Fruit fly (Drosophila melanogaster) whole organism, embryonic: ENCODE results near the gene Pvf1.

Experiments
- ATbp ChIP-seq: fragments of 200-800 bp; sonication (Bioruptor generic); optimal IDR thresholded peaks from 2 replicates; lab custom pipeline; 2017; ENCODE audit warnings: missing biosample characterization, mild to moderate bottlenecking, missing genetic modification characterization, missing genetic modification reagents
- CG10959 ChIP-seq: fragments of 200-800 bp; sonication (Bioruptor generic); IDR thresholded peaks from 2 replicates; pipeline ENCODE4 v1.3.6; 2022; ENCODE audit warnings: missing biosample characterization, missing genetic modification characterization
- CG11093 ChIP-seq: fragments of 200-800 bp; sonication (Bioruptor generic); IDR thresholded peaks from 3 replicates; pipeline ENCODE4 v1.3.6; 2022; ENCODE audit warnings: missing biosample characterization, missing genetic modification characterization
- CG11398 ChIP-seq: fragments of 200-800 bp; sonication (Bioruptor generic); optimal IDR thresholded peaks from 2 replicates; lab custom pipeline; 2016; ENCODE audit warnings: missing biosample characterization, missing genetic modification characterization
- CG11695 ChIP-seq: fragments of 200-800 bp; sonication (Bioruptor generic); IDR thresholded peaks from 3 replicates; pipeline ENCODE4 v1.3.6; 2022; ENCODE audit warnings: missing biosample characterization, missing genetic modification characterization
- CG1233 ChIP-seq: fragments of 200-800 bp; sonication (Bioruptor generic); optimal IDR thresholded peaks from 4 replicates; lab custom pipeline; 2018; ENCODE audit warnings: missing biosample characterization, mild to moderate bottlenecking, missing genetic modification characterization
- CG12659 ChIP-seq: fragments of 200-800 bp; sonication (Bioruptor generic); optimal IDR thresholded peaks from 3 replicates; lab custom pipeline; 2017; ENCODE audit warnings: mild to moderate bottlenecking, missing biosample characterization, missing genetic modification reagents, missing genetic modification characterization
- CG14441 ChIP-seq: fragments of 200-800 bp; sonication (Bioruptor generic); IDR thresholded peaks from 2 replicates; pipeline ENCODE4 v1.3.6; 2022; ENCODE audit warnings: missing biosample characterization, missing genetic modification characterization
- CG14667 ChIP-seq: fragments of 200-800 bp; sonication (Bioruptor generic); IDR thresholded peaks from 2 replicates; pipeline ENCODE4 v1.3.6; 2022; ENCODE audit warnings: missing biosample characterization, missing genetic modification characterization
- CG14965 ChIP-seq: fragments of 200-800 bp; sonication (Bioruptor generic); optimal IDR thresholded peaks from 2 replicates; lab custom pipeline; 2016; ENCODE audit warnings: missing biosample characterization, missing genetic modification characterization, borderline replicate concordance
- CG15479 ChIP-seq: fragments of 200-800 bp; sonication (Bioruptor generic); optimal IDR thresholded peaks from 3 replicates; lab custom pipeline; 2019; ENCODE audit warnings: missing biosample characterization, mild to moderate bottlenecking, missing genetic modification characterization, moderate library complexity
- CG1647 ChIP-seq: fragments of 200-800 bp; sonication (Bioruptor generic); optimal IDR thresholded peaks from 3 replicates; lab custom pipeline; 2016; ENCODE audit warnings: missing biosample characterization, missing genetic modification characterization
- CG17361 ChIP-seq: fragments of 200-800 bp; sonication (Bioruptor generic); IDR thresholded peaks from 3 replicates; pipeline ENCODE4 v1.3.6; 2022; ENCODE audit warnings: missing biosample characterization, missing genetic modification characterization
- CG17385 ChIP-seq: fragments of 200-800 bp; sonication (Bioruptor generic); optimal IDR thresholded peaks from 3 replicates; lab custom pipeline; 2018; ENCODE audit warnings: missing biosample characterization, mild to moderate bottlenecking, missing genetic modification characterization
- CG3407 ChIP-seq: fragments of 200-800 bp; sonication (Bioruptor generic); optimal IDR thresholded peaks from 2 replicates; lab custom pipeline; 2018; ENCODE audit warnings: missing biosample characterization, mild to moderate bottlenecking, missing genetic modification characterization
- CG43689 ChIP-seq: fragments of 200-800 bp; sonication (Bioruptor generic); IDR thresholded peaks from 2 replicates; pipeline ENCODE4 v1.3.6; 2022; ENCODE audit warnings: missing biosample characterization, missing genetic modification characterization
- CG6272 ChIP-seq: fragments of 200-800 bp; sonication (Bioruptor generic); IDR thresholded peaks from 2 replicates; pipeline ENCODE4 v1.3.6; 2022; ENCODE audit warnings: missing biosample characterization, missing genetic modification characterization
- CG6765 ChIP-seq: fragments of 200-800 bp; sonication (Bioruptor generic); optimal IDR thresholded peaks from 3 replicates; lab custom pipeline; 2017; ENCODE audit warnings: missing biosample characterization, mild to moderate bottlenecking, missing genetic modification characterization
- CG7556 ChIP-seq: fragments of 200-800 bp; sonication (Bioruptor generic); optimal IDR thresholded peaks from 2 replicates; lab custom pipeline; 2017; ENCODE audit warnings: missing biosample characterization, mild to moderate bottlenecking, missing genetic modification characterization
- CG7839 ChIP-seq: fragments of 200-800 bp; sonication (Bioruptor generic); optimal IDR thresholded peaks from 3 replicates; lab custom pipeline; 2018; ENCODE audit warnings: missing biosample characterization, mild to moderate bottlenecking, missing genetic modification characterization, moderate library complexity
- CG8924 ChIP-seq: fragments of 200-800 bp; optimal IDR thresholded peaks from 3 replicates; lab custom pipeline; 2019; ENCODE audit warnings: missing biosample characterization, mild to moderate bottlenecking, missing genetic modification characterization, moderate library complexity
- CTCF ChIP-seq: fragments of 200-800 bp; sonication (Bioruptor generic); optimal IDR thresholded peaks from 2 replicates; lab custom pipeline; 2017; ENCODE audit warnings: missing biosample characterization, mild to moderate bottlenecking, missing genetic modification characterization, moderate library complexity
- Eip74EF ChIP-seq, 2 experiments: fragments of 200-800 bp in 1 of 2; fragments of >200 bp in 1 of 2; sonication (Bioruptor generic) in 1 of 2; optimal IDR thresholded peaks; 2 replicates each; lab custom pipeline; 2017 to 2019; ENCODE audit warnings: missing biosample characterization in 2 of 2, missing genetic modification characterization in 2 of 2, mild to moderate bottlenecking in 1 of 2, moderate library complexity in 1 of 2
- Ets65A ChIP-seq: fragments of 200-800 bp; sonication (Bioruptor generic); peaks from one replicate; lab custom pipeline; 2016; ENCODE audit warnings: missing biosample characterization, missing genetic modification characterization
- Mes4 ChIP-seq: fragments of 200-800 bp; sonication (Bioruptor generic); optimal IDR thresholded peaks from 2 replicates; lab custom pipeline; 2016; ENCODE audit warnings: missing biosample characterization, missing genetic modification characterization
- Ptx1 ChIP-seq: fragments of 200-800 bp; sonication (Bioruptor generic); IDR thresholded peaks from 2 replicates; pipeline ENCODE4 v1.3.6; 2022; ENCODE audit warnings: missing biosample characterization, missing genetic modification characterization
- Sox102F ChIP-seq: fragments of 200-800 bp; sonication (Bioruptor generic); optimal IDR thresholded peaks from 2 replicates; lab custom pipeline; 2018; ENCODE audit warnings: missing biosample characterization, mild to moderate bottlenecking, missing genetic modification characterization, moderate library complexity
- Xbp1 ChIP-seq: fragments of 200-800 bp; sonication (Bioruptor generic); optimal IDR thresholded peaks from 3 replicates; lab custom pipeline; 2016; ENCODE audit warnings: missing biosample characterization, mild to moderate bottlenecking, missing genetic modification characterization
- bab2 ChIP-seq: fragments of 200-800 bp; sonication (Bioruptor generic); optimal IDR thresholded peaks from 2 replicates; lab custom pipeline; 2016; ENCODE audit warnings: missing biosample characterization, missing genetic modification characterization
- chm ChIP-seq: fragments of 200-800 bp; sonication (Bioruptor generic); IDR thresholded peaks from 2 replicates; pipeline ENCODE4 v1.3.6; 2022; ENCODE audit warnings: missing biosample characterization, missing genetic modification characterization
- ci ChIP-seq: fragments of 200-800 bp; sonication (Bioruptor generic); IDR thresholded peaks from 3 replicates; pipeline ENCODE4 v1.3.6; 2022; ENCODE audit warnings: missing biosample characterization, missing genetic modification characterization
- croc ChIP-seq: fragments of 200-800 bp; sonication (Bioruptor generic); conservative IDR thresholded peaks from 3 replicates; pipeline ENCODE4 v1.3.6; 2022; ENCODE audit warnings: missing biosample characterization, missing genetic modification characterization
- crol ChIP-seq: fragments of 200-800 bp; sonication (Bioruptor generic); IDR thresholded peaks from 2 replicates; pipeline ENCODE4 v1.3.6; 2022; ENCODE audit warnings: missing biosample characterization, missing genetic modification characterization
- dimm ChIP-seq: fragments of 200-800 bp; sonication (Bioruptor generic); IDR thresholded peaks from 2 replicates; pipeline ENCODE4 v1.3.6; 2022; ENCODE audit warnings: missing biosample characterization, missing genetic modification characterization
- esg ChIP-seq: fragments of 200-800 bp; sonication (Bioruptor generic); conservative IDR thresholded peaks from 2 replicates; pipeline ENCODE4 v1.3.6; 2022; ENCODE audit warnings: missing biosample characterization, missing genetic modification characterization
- jumu ChIP-seq: fragments of 200-800 bp; sonication (Bioruptor generic); optimal IDR thresholded peaks from 3 replicates; lab custom pipeline; 2016; ENCODE audit warnings: missing biosample characterization, missing genetic modification characterization
- lola ChIP-seq, 3 experiments: fragments of >200 bp in 2 of 3; fragments of 200-800 bp in 1 of 3; sonication (Bioruptor generic) in 1 of 3; optimal IDR thresholded peaks; 2 replicates each; lab custom pipeline; 2017 to 2019; ENCODE audit warnings: missing biosample characterization in 3 of 3, missing genetic modification characterization in 3 of 3, mild to moderate bottlenecking in 1 of 3, moderate library complexity in 1 of 3
- luna ChIP-seq: fragments of 200-800 bp; sonication (Bioruptor generic); optimal IDR thresholded peaks from 2 replicates; lab custom pipeline; 2016; ENCODE audit warnings: missing biosample characterization, missing genetic modification characterization
- odd ChIP-seq: fragments of 200-800 bp; sonication (Bioruptor generic); optimal IDR thresholded peaks from 2 replicates; lab custom pipeline; 2017; ENCODE audit warnings: missing biosample characterization, mild to moderate bottlenecking, missing genetic modification characterization
- prd ChIP-seq, 3 experiments: fragments of >200 bp in 2 of 3; fragments of 200-800 bp in 1 of 3; sonication (Bioruptor generic) in 1 of 3; optimal IDR thresholded peaks in 2 of 3; IDR thresholded peaks in 1 of 3; 2 replicates in 2 of 3; 3 replicates in 1 of 3; pipeline versions ENCODE4 v1.3.6 to Lab custom; 2017 to 2022; ENCODE audit warnings: missing biosample characterization in 1 of 3, missing genetic modification characterization in 1 of 3
- pum ChIP-seq: fragments of 200-800 bp; sonication (Bioruptor generic); optimal IDR thresholded peaks from 2 replicates; lab custom pipeline; 2016; ENCODE audit warnings: missing biosample characterization, missing genetic modification characterization
- rib ChIP-seq: fragments of 200-800 bp; sonication (Bioruptor generic); IDR thresholded peaks from 2 replicates; pipeline ENCODE4 v1.3.6; 2022; ENCODE audit warnings: missing biosample characterization, missing genetic modification characterization
- row ChIP-seq: fragments of 200-800 bp; sonication (Bioruptor generic); IDR thresholded peaks from 3 replicates; pipeline ENCODE4 v1.3.6; 2022; ENCODE audit warnings: missing biosample characterization, missing genetic modification characterization
- seq ChIP-seq: fragments of 200-800 bp; sonication (Bioruptor generic); IDR thresholded peaks from 2 replicates; pipeline ENCODE4 v1.3.6; 2022; ENCODE audit warnings: missing biosample characterization, missing genetic modification characterization
- sisA ChIP-seq: fragments of 200-800 bp; sonication (Bioruptor generic); IDR thresholded peaks from 2 replicates; pipeline ENCODE4 v1.3.6; 2022; ENCODE audit warnings: missing biosample characterization, missing genetic modification characterization
- stc ChIP-seq: fragments of 200-800 bp; sonication (Bioruptor generic); IDR thresholded peaks from 2 replicates; pipeline ENCODE4 v1.3.6; 2022; ENCODE audit warnings: missing biosample characterization, missing genetic modification characterization
- sug ChIP-seq: fragments of 200-800 bp; optimal IDR thresholded peaks from 2 replicates; lab custom pipeline; 2019; ENCODE audit warnings: missing biosample characterization, mild to moderate bottlenecking, missing genetic modification characterization, moderate library complexity
- tx ChIP-seq: fragments of 200-800 bp; sonication (Bioruptor generic); optimal IDR thresholded peaks from 2 replicates; lab custom pipeline; 2016; ENCODE audit warnings: missing biosample characterization, missing genetic modification characterization
- usp ChIP-seq: fragments of >200 bp; optimal IDR thresholded peaks from 2 replicates; lab custom pipeline; 2017; ENCODE audit warnings: missing biosample characterization, missing genetic modification characterization
- wor ChIP-seq: fragments of 200-800 bp; sonication (Bioruptor generic); IDR thresholded peaks from 2 replicates; pipeline ENCODE4 v1.3.6; 2022; ENCODE audit warnings: missing biosample characterization, missing genetic modification characterization
- zen ChIP-seq: fragments of 200-800 bp; sonication (Bioruptor generic); optimal IDR thresholded peaks from 3 replicates; lab custom pipeline; 2018; ENCODE audit warnings: missing biosample characterization, mild to moderate bottlenecking, missing genetic modification characterization, moderate library complexity

Gene Pvf1

DNA sequence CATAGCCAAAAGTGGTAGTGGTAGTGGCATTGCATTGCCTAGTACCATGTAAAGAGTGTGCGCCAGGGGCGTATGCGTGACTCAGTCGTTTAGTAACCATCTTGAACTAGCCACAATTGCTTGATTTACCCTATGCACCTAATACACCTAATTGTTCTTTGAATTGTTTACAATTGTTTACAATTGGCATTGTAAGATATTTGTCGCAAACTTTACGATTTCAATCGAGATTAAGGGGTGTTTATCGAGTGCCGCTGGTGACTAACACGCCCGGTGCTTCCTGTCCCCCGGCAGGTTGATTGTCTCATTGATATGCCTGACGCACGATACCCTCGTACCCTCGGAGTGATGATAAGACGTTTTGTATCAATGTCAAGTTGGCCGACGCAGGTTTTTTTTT, 4.6 kb downstream of the Pvf1 start (continued):
- TF ChIP-seq luna (GFP tag; lab: Kevin White, UChicago): no peak
- no peak for TF ChIP-seq CG14965 (GFP tag; lab: Kevin White, UChicago)
- peak; percentile 20 for TF ChIP-seq CG11398
- TF ChIP-seq CG7839: peak; percentile 60
- peak; percentile 44 for TF ChIP-seq jumu (GFP tag; lab: Kevin White, UChicago)
- no peak for TF ChIP-seq CTCF (GFP tag; lab: Kevin White, UChicago)
- peak; percentile 9 for TF ChIP-seq CG8924
- TF ChIP-seq Sox102F (GFP tag; lab: Kevin White, UChicago): peak; percentile 67
- peak; percentile 86 for TF ChIP-seq row
- TF ChIP-seq stc: peak; percentile 69
- 0 out of 2 replicates have a peak, but pooled peaks have one; percentile 13 for TF ChIP-seq seq (GFP tag; lab: Robert Waterston, UW)
- peak; percentile 67 for TF ChIP-seq CG14441 (GFP tag; lab: Robert Waterston, UW)
- peak; percentile 33 for TF ChIP-seq pum
- peak; percentile 2 for TF ChIP-seq CG3407 (GFP tag; lab: Kevin White, UChicago)
- TF ChIP-seq wor: 0 out of 2 replicates have a peak, but pooled peaks have one; percentile 30
- TF ChIP-seq ATbp (GFP tag; lab: Kevin White, UChicago): peak; percentile 20
- peak; percentile 60; the same call in 1 of the 3 replicates for TF ChIP-seq CG11093 (GFP tag; lab: Robert Waterston, UW)
- TF ChIP-seq crol (GFP tag; lab: Robert Waterston, UW): no peak
- 0 out of 2 replicates have a peak, but pooled peaks have one; percentile 13 for TF ChIP-seq CG43689 (GFP tag; lab: Robert Waterston, UW)
- TF ChIP-seq tx (GFP tag; lab: Kevin White, UChicago): no peak
- no peak for TF ChIP-seq CG15479 (GFP tag; lab: Kevin White, UChicago)
- no peak for TF ChIP-seq CG10959
- no peak for TF ChIP-seq usp
- TF ChIP-seq zen (tag; lab: Kevin White, UChicago): no peak
- TF ChIP-seq Ptx1 (GFP tag; lab: Robert Waterston, UW): peak; percentile 77
- 0 out of 2 replicates have a peak, but pooled peaks have one; percentile 31 for TF ChIP-seq dimm (GFP tag; lab: Robert Waterston, UW)
- TF ChIP-seq CG7556 (GFP tag; lab: Kevin White, UChicago): peak; percentile 12
- peak; percentile 30 for TF ChIP-seq CG17385 (GFP tag; lab: Kevin White, UChicago)
- TF ChIP-seq chm: no peak
- TF ChIP-seq sisA (GFP tag; lab: Robert Waterston, UW): no peak
- peak in 1 of 3 experiments; percentile 28 for TF ChIP-seq lola (GFP tag; optimal IDR thresholded peaks at IDR 0.05; lab: Kevin White, UChicago)
- TF ChIP-seq CG14667: 0 out of 2 replicates have a peak, but pooled peaks have one; percentile 21
- TF ChIP-seq prd (optimal IDR thresholded peaks at IDR 0.05; lab: Kevin White, UChicago): no peak
- TF ChIP-seq prd (GFP tag; IDR thresholded peaks at IDR 0.05; lab: Robert Waterston, UW): peak; percentile 56; the same call in 1 of the 3 replicates
- TF ChIP-seq CG6272 (GFP tag; lab: Robert Waterston, UW): 0 out of 2 replicates have a peak, but pooled peaks have one; percentile 22
- peak; percentile 58 for TF ChIP-seq Xbp1
- TF ChIP-seq Mes4 (GFP tag; lab: Kevin White, UChicago): peak; percentile 18
- TF ChIP-seq CG17361 (GFP tag; lab: Robert Waterston, UW): peak; percentile 48; the same call in 2 of the 3 replicates
- TF ChIP-seq sug (tag; lab: Kevin White, UChicago): peak; percentile 62
- no peak for TF ChIP-seq odd (GFP tag; lab: Kevin White, UChicago)
- TF ChIP-seq bab2 (GFP tag; lab: Kevin White, UChicago): peak; percentile 33
- TF ChIP-seq CG1233: no peak
- no peak for TF ChIP-seq CG6765 (GFP tag; lab: Kevin White, UChicago)
- TF ChIP-seq ci (GFP tag; lab: Robert Waterston, UW): 0 out of 3 replicates have a peak, but pooled peaks have one; percentile 61
- peak; percentile 41 for TF ChIP-seq CG12659
- TF ChIP-seq croc: no peak; the same call in 2 of the 3 replicates
- no peak for TF ChIP-seq rib (GFP tag; lab: Robert Waterston, UW)
- peak; percentile 45; the same call in 1 of the 3 replicates for TF ChIP-seq CG11695 (GFP tag; lab: Robert Waterston, UW)
- peak; percentile 71 for TF ChIP-seq Ets65A (GFP tag; lab: Kevin White, UChicago)
- TF ChIP-seq Eip74EF (GFP tag; optimal IDR thresholded peaks at IDR 0.05; lab: Kevin White, UChicago): peak in 1 of 2 experiments; percentile 27
- peak; percentile 59 for TF ChIP-seq esg (GFP tag; lab: Robert Waterston, UW)
- no peak for TF ChIP-seq CG1647 (GFP tag; lab: Kevin White, UChicago)
